Worm (Caenorhabditis elegans): Measurements from ENCODE around the gene ins-2.

The ins-2 gene

DNA sequence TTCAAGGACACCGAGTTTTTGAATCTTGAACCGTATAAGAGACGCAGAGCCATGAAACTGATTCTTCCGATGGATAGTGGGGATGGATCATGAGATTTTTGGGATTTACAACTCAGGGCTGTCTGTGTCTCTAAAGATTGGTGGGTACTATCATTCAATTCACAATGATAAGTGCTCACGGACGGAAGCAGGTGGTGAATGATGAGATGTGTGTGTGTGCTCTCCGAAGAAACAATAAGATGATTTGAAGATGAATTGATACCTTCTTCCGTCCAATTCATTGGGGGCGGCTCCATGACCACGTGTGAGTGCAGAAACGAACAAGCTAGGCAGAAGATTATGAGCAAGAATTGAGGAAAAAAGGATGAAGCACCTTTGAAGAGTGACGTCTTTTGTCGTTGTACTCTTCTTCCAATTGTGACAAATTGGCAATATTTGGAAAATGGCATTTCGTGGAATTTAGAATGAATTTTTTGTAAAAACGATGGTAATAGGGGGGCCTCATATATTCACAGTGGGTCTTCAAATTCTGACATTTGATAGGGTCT, 40.3 kb downstream of the ins-2 start:
- TF ChIP-seq pes-1 (GFP tag; IDR thresholded peaks at IDR 0.05) (no peak), hmg-4 (GFP tag; optimal IDR thresholded peaks at IDR 0.05) (no peak), ceh-13 (GFP tag; optimal IDR thresholded peaks at IDR 0.05) (no peak), scrt-1 (GFP tag; IDR thresholded peaks at IDR 0.05) (no peak), aly-1 (tag; optimal IDR thresholded peaks at IDR 0.05) (no peak), sea-1 (GFP tag; conservative IDR thresholded peaks at IDR 0.05) (no peak), tbx-37 (GFP tag; conservative IDR thresholded peaks at IDR 0.05) (no peak), ceh-36 (tag; optimal IDR thresholded peaks at IDR 0.05) (no peak), ama-1 (optimal IDR thresholded peaks at IDR 0.05) (no peak), flt-1 (GFP tag; IDR thresholded peaks at IDR 0.05) (no peak), ets-7 (tag; optimal IDR thresholded peaks at IDR 0.05) (no peak), hnd-1 (tag; optimal IDR thresholded peaks at IDR 0.05) (no peak), hmbx-1 (tag; optimal IDR thresholded peaks at IDR 0.05) (no peak), tbx-11 (GFP tag; IDR thresholded peaks at IDR 0.05) (no peak)

DNA sequence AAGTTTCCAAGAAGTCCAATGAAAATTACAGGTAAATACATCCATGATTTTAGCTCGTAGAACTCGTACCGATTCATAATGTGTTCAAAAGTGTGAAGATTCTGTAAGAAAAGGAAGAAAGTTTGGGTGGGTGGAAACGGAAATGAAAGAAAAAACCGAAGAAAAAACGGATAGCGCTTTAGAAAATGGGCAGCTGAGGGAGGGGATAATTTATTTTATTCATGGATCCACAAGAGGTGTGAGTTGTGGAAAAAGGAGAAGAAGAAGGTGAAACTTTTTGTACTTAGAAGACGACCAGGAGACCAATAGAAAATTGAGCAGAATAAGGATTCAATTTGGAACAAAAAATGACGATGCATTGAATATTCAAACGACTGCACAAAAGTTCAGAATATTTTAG, 42.8 kb downstream of the ins-2 start, which contains the start of gene frpr-16:
Gene frpr-16, minus strand, starts transcription at position 101 of the 400 bp plus-strand sequence.
- TF ChIP-seq hmbx-1 (tag; optimal IDR thresholded peaks at IDR 0.05), result no peak
- no peak for TF ChIP-seq ets-7 (tag; optimal IDR thresholded peaks at IDR 0.05)
- no peak for TF ChIP-seq hnd-1 (tag; optimal IDR thresholded peaks at IDR 0.05)
- TF ChIP-seq tbx-37 (GFP tag; conservative IDR thresholded peaks at IDR 0.05), result no peak
- no peak for TF ChIP-seq flt-1 (GFP tag; IDR thresholded peaks at IDR 0.05)
- no peak for TF ChIP-seq B0310.2 (tag; optimal IDR thresholded peaks at IDR 0.05)
- TF ChIP-seq hmg-4 (GFP tag; optimal IDR thresholded peaks at IDR 0.05), result no peak
- no peak for TF ChIP-seq tbx-11 (GFP tag; IDR thresholded peaks at IDR 0.05)
- TF ChIP-seq F13C5.2 (tag; optimal IDR thresholded peaks at IDR 0.05), result no peak
- no peak for TF ChIP-seq sea-1 (GFP tag; conservative IDR thresholded peaks at IDR 0.05)

All from whole organism, early embryonic.